Worm (Caenorhabditis elegans) whole organism, L4/young adult: ENCODE measurements around the gene Y41E3.6.

ENCODE experiments used
- W03F9.2 ChIP-seq: fragments of 150-350 bp; optimal IDR thresholded peaks from 2 replicates; lab custom pipeline; 2014; ENCODE audit warnings: missing biosample characterization, missing genetic modification characterization
- him-1 ChIP-seq: sonication (generic microtip); optimal IDR thresholded peaks from 2 replicates; lab custom pipeline; 2016; ENCODE audit warnings: missing genotype, missing genetic modification reagents, missing genetic modification characterization, missing compliant biosample characterization

DNA sequence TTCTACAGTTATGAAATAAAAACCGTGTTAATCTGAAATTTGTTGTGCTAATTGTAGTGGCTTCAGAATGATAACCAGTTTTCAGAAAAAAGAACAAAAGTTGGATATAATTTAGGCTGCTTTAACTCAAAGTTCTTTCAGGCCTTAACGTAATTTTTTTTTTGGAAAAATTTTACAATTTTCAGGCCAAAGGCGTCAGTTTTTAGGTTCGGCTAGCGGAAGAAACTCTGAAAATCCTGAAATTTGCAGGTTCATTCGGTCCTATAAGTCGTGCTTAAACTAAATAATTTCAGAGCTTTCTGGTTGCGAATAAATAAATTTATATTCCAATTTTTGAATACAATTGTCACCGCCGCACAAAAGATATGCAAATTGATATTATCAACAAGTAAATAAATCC, 1.6 kb downstream of the Y41E3.6 start:
- TF ChIP-seq him-1 (tag; lab: Kevin White, UChicago) (no peak), W03F9.2 (tag; lab: Kevin White, UChicago) (no peak)
